Worm (Caenorhabditis elegans) whole organism, dauer: ENCODE results near the gene ddl-1.
"Not testable (repeated sequence)": the region's sequence is repeated elsewhere in the genome, so short reads cannot be mapped to it uniquely, and the experiment has no call there.

Experiments
- unc-62 ChIP-seq: sonication (generic microtip); optimal IDR thresholded peaks from 2 replicates; lab custom pipeline; 2017; ENCODE audit warnings: missing biosample characterization, missing genetic modification reagents, missing genetic modification characterization

The ddl-1 gene

ce11 chrII:5628326-5628818 lies 19.8 kb downstream of the ddl-1 start, which contains the start of gene F59E12.15:
F59E12.15 (minus strand) TSS chrII:5628376.
- no peak for TF ChIP-seq unc-62 (GFP tag; lab: Kevin White, UChicago)

- TF ChIP-seq unc-62 (GFP tag; lab: Kevin White, UChicago) = not testable (repeated sequence)
Measured at ce11 chrII:5622383-5622939, 25.7 kb downstream of the ddl-1 start, which contains the start of the genes eif-3.L and npl-4.2. eif-3.L (minus strand) TSS chrII:5622483. npl-4.2 (plus strand) TSS chrII:5622889.

- no peak for TF ChIP-seq unc-62 (GFP tag; lab: Kevin White, UChicago)
Measured at ce11 chrII:5619298-5619697, 28.9 kb downstream of the ddl-1 start, which contains the start of gene dhs-6. dhs-6 (minus strand) TSS chrII:5619319.

- no peak for TF ChIP-seq unc-62 (GFP tag; lab: Kevin White, UChicago)
Measured at ce11 chrII:5607756-5608155, 40.4 kb downstream of the ddl-1 start, which contains the start of gene C17G10.7. C17G10.7 (minus strand) TSS chrII:5607856.

- no peak for TF ChIP-seq unc-62 (GFP tag; lab: Kevin White, UChicago)
Measured at ce11 chrII:5605538-5605945, 42.6 kb downstream of the ddl-1 start.

DNA sequence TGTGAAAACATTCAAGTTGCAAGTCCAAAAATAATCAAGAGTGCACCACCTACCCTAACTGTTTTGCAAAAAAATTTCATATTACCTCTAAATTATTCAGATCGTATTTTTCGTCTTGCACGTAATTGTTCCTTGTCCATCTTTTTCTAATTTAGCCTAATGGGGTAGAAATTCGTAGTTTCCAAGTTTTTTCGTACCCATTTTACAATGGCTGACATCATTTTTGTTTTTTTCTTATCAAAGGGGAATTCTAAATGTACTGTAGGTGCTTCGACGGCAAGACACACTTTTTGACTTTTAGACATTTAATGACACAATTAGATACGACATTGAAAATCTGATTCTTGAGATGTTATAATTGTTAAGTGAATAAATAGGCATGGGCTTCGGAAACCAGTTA lies 43.7 kb downstream of the ddl-1 start:
- TF ChIP-seq unc-62 (GFP tag; lab: Kevin White, UChicago) = no peak

DNA sequence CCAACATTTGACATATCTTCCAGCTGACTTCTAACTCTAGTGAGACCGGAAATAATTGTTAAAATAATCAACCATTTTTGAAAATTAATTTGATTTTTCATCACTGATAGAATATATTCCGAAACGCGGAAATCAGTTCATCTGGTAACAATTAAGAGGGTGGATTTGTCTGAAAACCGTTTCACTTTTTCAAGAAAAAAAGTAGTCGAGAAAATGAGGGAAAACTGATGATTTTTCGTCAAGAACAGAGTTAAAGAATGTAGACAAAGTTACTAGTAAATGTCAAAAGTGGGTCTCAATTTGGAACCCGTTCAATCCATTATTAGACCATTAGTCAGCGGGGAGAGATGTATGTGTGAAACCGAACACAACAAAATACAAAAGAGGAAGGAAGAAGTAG lies 45.0 kb downstream of the ddl-1 start, which contains the start of gene C17G10.6:
TSS of gene C17G10.6 (minus strand) at position 101 of the 400 bp plus-strand sequence.
- TF ChIP-seq unc-62 (GFP tag; lab: Kevin White, UChicago) = no peak

- no peak for TF ChIP-seq unc-62 (GFP tag; lab: Kevin White, UChicago)
Measured at ce11 chrII:5599326-5600044, 48.7 kb downstream of the ddl-1 start, which contains the start of gene C17G10.10. C17G10.10 (minus strand) TSS chrII:5599376.
